Fruit fly (Drosophila melanogaster) whole organism, prepupa: ENCODE results near the gene CG31358.

ENCODE experiments used
- Blimp-1 ChIP-seq: fragments of 200-800 bp; sonication (Bioruptor generic); optimal IDR thresholded peaks from 3 replicates; lab custom pipeline; 2017; ENCODE audit warnings: missing biosample characterization, missing genetic modification characterization, mild to moderate bottlenecking, moderate library complexity, missing genetic modification reagents
- CG10631 ChIP-seq: fragments of 200-800 bp; sonication (Bioruptor generic); optimal IDR thresholded peaks from 2 replicates; lab custom pipeline; 2016; ENCODE audit warnings: missing biosample characterization, missing genetic modification characterization
- CG6808 ChIP-seq: fragments of 200-800 bp; sonication (Bioruptor generic); optimal IDR thresholded peaks from 3 replicates; lab custom pipeline; 2017; ENCODE audit warnings: missing biosample characterization, missing genetic modification characterization, mild to moderate bottlenecking, moderate library complexity, missing genetic modification reagents
- Ets96B ChIP-seq: fragments of 200-800 bp; optimal IDR thresholded peaks from 2 replicates; lab custom pipeline; 2019; ENCODE audit warnings: missing biosample characterization, mild to moderate bottlenecking, missing genetic modification characterization, moderate library complexity
- Hr4 ChIP-seq: fragments of 200-800 bp; sonication (Bioruptor generic); optimal IDR thresholded peaks from 3 replicates; lab custom pipeline; 2016; ENCODE audit warnings: missing biosample characterization, missing genetic modification characterization
- Lpt ChIP-seq: fragments of 200-800 bp; sonication (Bioruptor generic); optimal IDR thresholded peaks from 3 replicates; lab custom pipeline; 2016; ENCODE audit warnings: missing biosample characterization, missing genetic modification characterization
- achi ChIP-seq: fragments of 200-800 bp; sonication (Bioruptor generic); optimal IDR thresholded peaks from 3 replicates; lab custom pipeline; 2016; ENCODE audit warnings: missing biosample characterization, missing genetic modification characterization
- acj6 ChIP-seq: fragments of 200-800 bp; sonication (Bioruptor generic); optimal IDR thresholded peaks from 3 replicates; lab custom pipeline; 2016; ENCODE audit warnings: missing biosample characterization, missing genetic modification characterization
- eg ChIP-seq: fragments of 200-800 bp; sonication (Bioruptor generic); IDR thresholded peaks from 3 replicates; pipeline ENCODE4 v1.3.6; 2022; ENCODE audit warnings: missing biosample characterization, missing genetic modification characterization
- ss ChIP-seq, 2 experiments: fragments of 200-800 bp; sonication (Bioruptor generic); optimal IDR thresholded peaks; 2 replicates in 1 of 2; 3 replicates in 1 of 2; lab custom pipeline; 2017 to 2018; ENCODE audit warnings: mild to moderate bottlenecking in 2 of 2, missing biosample characterization in 2 of 2, missing genetic modification characterization in 2 of 2, moderate library complexity in 1 of 2

- TF ChIP-seq Blimp-1: no peak
- TF ChIP-seq acj6: no peak
- no peak for TF ChIP-seq achi
- TF ChIP-seq CG10631 (GFP tag; lab: Kevin White, UChicago): no peak
- TF ChIP-seq CG6808: no peak
- no peak for TF ChIP-seq eg
- no peak for TF ChIP-seq Ets96B (tag; lab: Kevin White, UChicago)
- no peak for TF ChIP-seq Lpt (GFP tag; lab: Kevin White, UChicago)
- TF ChIP-seq Hr4 (GFP tag; lab: Kevin White, UChicago): no peak
- no peak for TF ChIP-seq ss (GFP tag; optimal IDR thresholded peaks at IDR 0.05; lab: Kevin White, UChicago)
These were observed 1.3 kb upstream of the CG31358 start, which contains the start of gene ssp5 for dm6 chr3R:12032842-12033241.
